Worm (Caenorhabditis elegans) whole organism, L3 larva: ENCODE results near the gene pad-2.
A peak's percentile ranks its signal among the peaks of the same experiment; 100 is the strongest.

Source experiments
- elt-2 ChIP-seq: sonication (generic microtip); optimal IDR thresholded peaks from 2 replicates; lab custom pipeline; 2016; ENCODE audit warnings: missing genetic modification reagents, mild to moderate bottlenecking, missing genetic modification characterization, missing compliant biosample characterization
- nhr-76 ChIP-seq: fragments of 150-350 bp; sonication (generic microtip); optimal IDR thresholded peaks from 5 replicates; lab custom pipeline; 2014; ENCODE audit warnings: missing biosample characterization, missing genetic modification characterization
- pqm-1 ChIP-seq: fragments of 150-350 bp; optimal IDR thresholded peaks from 2 replicates; lab custom pipeline; 2017; ENCODE audit warnings: missing biosample characterization, missing genetic modification characterization, inconsistent platforms
- sea-2 ChIP-seq: fragments of 150-350 bp; sonication (generic microtip); optimal IDR thresholded peaks from 4 replicates; lab custom pipeline; 2014; ENCODE audit warnings: missing biosample characterization, missing genetic modification reagents, missing genetic modification characterization
- ztf-11 ChIP-seq: fragments of 150-350 bp; optimal IDR thresholded peaks from 2 replicates; lab custom pipeline; 2014; ENCODE audit warnings: missing biosample characterization, missing genetic modification characterization

ce11 chrIII:10329811-10330210 is 50.9 kb downstream of the pad-2 start:
- TF ChIP-seq sea-2 (GFP tag; lab: Kevin White, UChicago) (no peak), ztf-11 (tag; lab: Kevin White, UChicago) (no peak), pqm-1 (peak; percentile 65), elt-2 (tag; lab: Kevin White, UChicago) (peak; percentile 81), nhr-76 (no peak)
